Worm (Caenorhabditis elegans) whole organism, L2 larva: Measurements from ENCODE around the gene wrt-1.

Experiments
- F13H6.1 ChIP-seq: sonication (generic microtip); optimal IDR thresholded peaks from 2 replicates; lab custom pipeline; 2016; ENCODE audit warnings: missing genetic modification characterization, missing compliant biosample characterization
- ZK546.5 ChIP-seq: sonication (generic microtip); optimal IDR thresholded peaks from 2 replicates; lab custom pipeline; 2017; ENCODE audit warnings: missing biosample characterization, missing genetic modification characterization
- ama-1 ChIP-seq: fragments of 150-350 bp; optimal IDR thresholded peaks from 2 replicates; lab custom pipeline; 2018; ENCODE audit warnings: inconsistent platforms
- blmp-1 ChIP-seq: sonication (generic microtip); optimal IDR thresholded peaks from 2 replicates; lab custom pipeline; 2017; ENCODE audit warnings: missing genetic modification characterization, mild to moderate bottlenecking, missing compliant biosample characterization, antibody characterized with exemption, moderate library complexity; ENCODE audit not compliant: insufficient read depth
- ceh-16 ChIP-seq: fragments of 150-350 bp; optimal IDR thresholded peaks from 2 replicates; lab custom pipeline; 2014; ENCODE audit warnings: missing biosample characterization, missing genetic modification characterization
- ceh-82 ChIP-seq: fragments of 150-350 bp; optimal IDR thresholded peaks from 2 replicates; lab custom pipeline; 2014; ENCODE audit warnings: missing biosample characterization, missing genetic modification characterization
- dmd-4 ChIP-seq: sonication (generic microtip); optimal IDR thresholded peaks from 2 replicates; lab custom pipeline; 2017; ENCODE audit warnings: missing biosample characterization, missing genetic modification characterization
- gmeb-1 ChIP-seq: fragments of 150-350 bp; optimal IDR thresholded peaks from 2 replicates; lab custom pipeline; 2014; ENCODE audit warnings: missing biosample characterization, missing genetic modification characterization
- lin-11 ChIP-seq: fragments of 150-350 bp; sonication (generic microtip); optimal IDR thresholded peaks from 2 replicates; lab custom pipeline; 2014; ENCODE audit warnings: missing biosample characterization, missing genetic modification characterization, inconsistent platforms, mixed read lengths
- lin-13 ChIP-seq: fragments of 150-350 bp; optimal IDR thresholded peaks from 2 replicates; lab custom pipeline; 2014; ENCODE audit warnings: missing biosample characterization, missing genetic modification reagents, missing genetic modification characterization
- lin-39 ChIP-seq: fragments of 150-350 bp; optimal IDR thresholded peaks from 2 replicates; lab custom pipeline; 2014; ENCODE audit warnings: missing biosample characterization, missing genetic modification reagents, missing genetic modification characterization
- lsy-2 ChIP-seq, 2 experiments: fragments of 150-350 bp in 1 of 2; sonication (generic microtip) in 1 of 2; optimal IDR thresholded peaks; 2 replicates each; lab custom pipeline; 2014 to 2017; ENCODE audit warnings: missing biosample characterization in 2 of 2, missing genetic modification characterization in 2 of 2
- mab-5 ChIP-seq: fragments of 150-350 bp; optimal IDR thresholded peaks from 2 replicates; lab custom pipeline; 2014; ENCODE audit warnings: missing biosample characterization, missing genetic modification characterization
- mbf-1 ChIP-seq: sonication (generic microtip); optimal IDR thresholded peaks from 2 replicates; lab custom pipeline; 2017; ENCODE audit warnings: missing biosample characterization, missing genetic modification characterization
- nhr-10 ChIP-seq: sonication (generic microtip); optimal IDR thresholded peaks from 2 replicates; lab custom pipeline; 2017; ENCODE audit warnings: missing biosample characterization, missing genetic modification characterization
- nhr-11 ChIP-seq: fragments of 150-350 bp; optimal IDR thresholded peaks from 2 replicates; lab custom pipeline; 2014; ENCODE audit warnings: missing biosample characterization, missing genetic modification characterization
- nhr-12 ChIP-seq: fragments of 150-350 bp; optimal IDR thresholded peaks from 2 replicates; lab custom pipeline; 2014; ENCODE audit warnings: missing biosample characterization, missing genetic modification characterization
- nhr-129 ChIP-seq: fragments of 150-350 bp; optimal IDR thresholded peaks from 2 replicates; lab custom pipeline; 2014; ENCODE audit warnings: missing biosample characterization, missing genetic modification characterization
- nhr-21 ChIP-seq: fragments of 150-350 bp; optimal IDR thresholded peaks from 2 replicates; lab custom pipeline; 2014; ENCODE audit warnings: missing biosample characterization, missing genetic modification characterization
- nhr-23 ChIP-seq: fragments of 150-350 bp; optimal IDR thresholded peaks from 2 replicates; lab custom pipeline; 2014; ENCODE audit warnings: missing biosample characterization, missing genetic modification reagents, missing genetic modification characterization
- nhr-25 ChIP-seq: fragments of 150-350 bp; sonication (generic microtip); optimal IDR thresholded peaks from 3 replicates; lab custom pipeline; 2014; ENCODE audit warnings: missing biosample characterization, missing genetic modification characterization
- nhr-6 ChIP-seq: fragments of 150-350 bp; optimal IDR thresholded peaks from 2 replicates; lab custom pipeline; 2014; ENCODE audit warnings: missing biosample characterization, missing genetic modification characterization
- nhr-77 ChIP-seq: fragments of 150-350 bp; optimal IDR thresholded peaks from 2 replicates; lab custom pipeline; 2014; ENCODE audit warnings: missing biosample characterization, missing genetic modification characterization
- peb-1 ChIP-seq: fragments of 150-350 bp; optimal IDR thresholded peaks from 2 replicates; lab custom pipeline; 2014; ENCODE audit warnings: missing biosample characterization, missing genetic modification characterization
- sem-4 ChIP-seq: fragments of 150-350 bp; optimal IDR thresholded peaks from 2 replicates; lab custom pipeline; 2014; ENCODE audit warnings: missing biosample characterization, missing genetic modification reagents, missing genetic modification characterization
- skn-1 ChIP-seq: sonication (generic microtip); optimal IDR thresholded peaks from 2 replicates; lab custom pipeline; 2017; ENCODE audit warnings: missing biosample characterization, missing genetic modification characterization
- sma-3 ChIP-seq: sonication (generic microtip); optimal IDR thresholded peaks from 2 replicates; lab custom pipeline; 2016; ENCODE audit warnings: missing genetic modification reagents, missing genetic modification characterization, missing compliant biosample characterization
- sma-9 ChIP-seq, 2 experiments: fragments of 150-350 bp in 1 of 2; sonication (generic microtip) in 1 of 2; optimal IDR thresholded peaks; 2 replicates each; lab custom pipeline; 2014 to 2016; ENCODE audit warnings: missing genetic modification characterization in 2 of 2, mild to moderate bottlenecking in 1 of 2, missing biosample characterization in 1 of 2, missing compliant biosample characterization in 1 of 2, missing genetic modification reagents in 1 of 2, moderate library complexity in 1 of 2
- snpc-4 ChIP-seq: fragments of 150-350 bp; optimal IDR thresholded peaks from 2 replicates; lab custom pipeline; 2014; ENCODE audit warnings: missing biosample characterization, missing genetic modification characterization
- unc-55 ChIP-seq: fragments of 150-350 bp; sonication (generic microtip); optimal IDR thresholded peaks from 3 replicates; lab custom pipeline; 2014; ENCODE audit warnings: missing biosample characterization, missing genetic modification reagents, missing genetic modification characterization
- unc-62 ChIP-seq: fragments of 150-350 bp; optimal IDR thresholded peaks from 2 replicates; lab custom pipeline; 2014; ENCODE audit warnings: missing biosample characterization, missing genetic modification reagents, missing genetic modification characterization
- ztf-11 ChIP-seq: sonication (generic microtip); optimal IDR thresholded peaks from 2 replicates; lab custom pipeline; 2017; ENCODE audit warnings: missing biosample characterization, missing genetic modification characterization

wrt-1 gene

DNA sequence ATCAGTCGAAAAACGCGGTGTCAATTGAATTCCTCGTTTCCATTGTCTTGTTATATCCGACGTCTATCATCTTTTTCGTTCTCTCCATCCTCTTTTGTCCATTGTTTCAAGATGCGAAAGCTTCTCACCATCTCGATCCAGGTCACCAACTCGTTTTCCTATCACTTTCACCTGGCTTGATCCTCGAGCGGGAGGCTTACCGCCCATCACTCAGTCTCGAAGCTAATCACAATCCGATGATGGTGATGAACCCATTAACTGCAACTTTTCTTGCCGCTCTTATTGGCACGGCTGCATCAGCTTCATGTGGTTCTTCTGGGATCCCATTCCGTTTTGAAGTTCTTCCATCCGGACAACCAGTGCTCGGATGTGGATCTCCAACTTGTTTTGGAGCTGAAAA, at the start of gene wrt-1:
TSS of gene wrt-1 (plus strand) at position 53 of the 400 bp plus-strand sequence.
- TF ChIP-seq lin-13 (GFP tag; lab: Kevin White, UChicago): no peak
- no peak for TF ChIP-seq ama-1 (lab: Kevin White, UChicago)
- no peak for TF ChIP-seq nhr-129
- TF ChIP-seq unc-62 (GFP tag; lab: Kevin White, UChicago): no peak
- TF ChIP-seq nhr-21 (tag; lab: Kevin White, UChicago): peak; percentile 12
- no peak for TF ChIP-seq nhr-23 (tag; lab: Kevin White, UChicago)
- peak; percentile 5 for TF ChIP-seq blmp-1
- TF ChIP-seq, all 48 proteins: peak for 2

DNA sequence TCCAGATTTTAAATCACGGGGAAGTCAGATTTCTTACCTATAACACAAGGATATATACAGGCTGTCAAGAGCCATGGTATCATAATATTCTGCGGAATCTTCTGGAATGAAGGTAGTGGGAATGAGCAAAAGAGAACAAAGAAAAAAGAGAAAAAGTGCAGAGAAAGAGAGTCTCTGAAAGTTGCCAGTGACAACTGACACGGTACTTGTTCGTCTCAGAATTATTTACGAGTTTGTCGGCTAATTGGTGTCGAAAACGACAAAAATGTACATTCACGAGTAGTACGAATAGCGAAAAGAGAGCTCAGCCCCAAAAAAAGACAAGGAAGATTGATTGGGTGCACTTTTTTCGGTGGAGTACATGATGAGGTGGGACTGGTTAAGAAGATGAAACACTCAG, 47.8 kb upstream of the wrt-1 start, which contains the start of gene cah-2:
TSS of gene cah-2 (minus strand) at position 101 of the 400 bp plus-strand sequence.
- TF ChIP-seq nhr-25 (no peak), nhr-129 (no peak), nhr-77 (tag; lab: Kevin White, UChicago) (no peak), snpc-4 (tag; lab: Kevin White, UChicago) (no peak), skn-1 (tag; lab: Kevin White, UChicago) (no peak), gmeb-1 (tag; lab: Kevin White, UChicago) (no peak), nhr-6 (tag; lab: Kevin White, UChicago) (no peak), ama-1 (lab: Kevin White, UChicago) (no peak), lin-11 (tag; lab: Kevin White, UChicago) (no peak), ZK546.5 (tag; lab: Kevin White, UChicago) (no peak), dmd-4 (tag; lab: Kevin White, UChicago) (no peak)

- no peak for TF ChIP-seq ceh-82 (tag; lab: Kevin White, UChicago)
- TF ChIP-seq nhr-6 (tag; lab: Kevin White, UChicago): no peak
- no peak for TF ChIP-seq nhr-12
- TF ChIP-seq sma-3: no peak
- TF ChIP-seq mbf-1 (tag; lab: Kevin White, UChicago): no peak
- no peak for TF ChIP-seq lsy-2 (tag; optimal IDR thresholded peaks at IDR 0.05; lab: Kevin White, UChicago)
- TF ChIP-seq F13H6.1 (tag; lab: Kevin White, UChicago): no peak
- TF ChIP-seq sem-4: no peak
- TF ChIP-seq nhr-10 (tag; lab: Kevin White, UChicago): no peak
These were observed 41.2 kb upstream of the wrt-1 start, which contains the start of gene D1022.9 for ce11 chrII:7489605-7490004. Gene D1022.9, minus strand, starts transcription at chrII:7489705.

DNA sequence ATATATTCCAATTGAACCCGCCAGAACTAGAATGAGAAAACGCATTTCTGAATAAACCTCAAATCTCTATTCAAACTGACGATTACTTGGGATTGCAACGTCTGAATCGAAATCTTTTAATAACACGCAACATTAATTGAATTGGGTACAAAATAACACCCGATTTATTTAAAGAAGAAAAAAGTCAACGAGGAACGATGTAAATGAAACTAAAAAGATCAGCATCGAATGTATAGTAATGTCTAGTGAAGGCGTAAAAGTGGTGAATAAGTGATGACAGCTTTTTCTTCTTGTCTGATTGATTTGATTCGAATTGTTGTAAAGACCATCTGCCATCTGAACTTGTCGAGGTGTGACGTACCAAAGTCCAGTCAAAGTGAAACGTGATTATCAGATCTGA, 37.2 kb upstream of the wrt-1 start, which contains the start of gene nas-23:
TSS of gene nas-23 (minus strand) at position 101 of the 400 bp plus-strand sequence.
- TF ChIP-seq mab-5: no peak
- no peak for TF ChIP-seq F13H6.1 (tag; lab: Kevin White, UChicago)
- no peak for TF ChIP-seq ztf-11 (tag; lab: Kevin White, UChicago)
- TF ChIP-seq nhr-129: no peak
- no peak for TF ChIP-seq nhr-11 (tag; lab: Kevin White, UChicago)
- no peak for TF ChIP-seq peb-1 (tag; lab: Kevin White, UChicago)
- TF ChIP-seq lin-39 (tag; lab: Kevin White, UChicago): no peak
- TF ChIP-seq skn-1 (tag; lab: Kevin White, UChicago): no peak
- no peak for TF ChIP-seq ama-1 (lab: Kevin White, UChicago)
- TF ChIP-seq sma-3: no peak
- no peak for TF ChIP-seq ceh-16 (tag; lab: Kevin White, UChicago)
- no peak for TF ChIP-seq nhr-23 (tag; lab: Kevin White, UChicago)
- no peak for TF ChIP-seq nhr-10 (tag; lab: Kevin White, UChicago)
- TF ChIP-seq unc-55 (GFP tag; lab: Kevin White, UChicago): no peak
- no peak for TF ChIP-seq mbf-1 (tag; lab: Kevin White, UChicago)
- TF ChIP-seq sma-9 (GFP tag; optimal IDR thresholded peaks at IDR 0.05; lab: Kevin White, UChicago): no peak
- TF ChIP-seq sma-9 (tag; optimal IDR thresholded peaks at IDR 0.05; lab: Kevin White, UChicago): no peak
- TF ChIP-seq dmd-4 (tag; lab: Kevin White, UChicago): no peak
- TF ChIP-seq, all 48 proteins: peak for 0

- TF ChIP-seq ama-1 (lab: Kevin White, UChicago): no peak
- no peak for TF ChIP-seq nhr-21 (tag; lab: Kevin White, UChicago)
- no peak for TF ChIP-seq dmd-4 (tag; lab: Kevin White, UChicago)
- TF ChIP-seq lsy-2 (tag; optimal IDR thresholded peaks at IDR 0.05; lab: Kevin White, UChicago): no peak
- TF ChIP-seq mab-5: no peak
- TF ChIP-seq snpc-4 (tag; lab: Kevin White, UChicago): no peak
- no peak for TF ChIP-seq unc-62 (GFP tag; lab: Kevin White, UChicago)
- TF ChIP-seq ceh-16 (tag; lab: Kevin White, UChicago): no peak
- TF ChIP-seq sma-3: no peak
These were observed 36.6 kb upstream of the wrt-1 start, which contains the start of gene R10H1.1 for ce11 chrII:7494155-7494554. Gene R10H1.1, plus strand, starts transcription at chrII:7494455.
